Fruit fly (Drosophila melanogaster) whole organism: ENCODE data around the gene Bro.

Experiments
- CG8478 ChIP-seq: fragments of >200 bp; optimal IDR thresholded peaks from 2 replicates; lab custom pipeline; 2018; ENCODE audit warnings: inconsistent platforms
- Dll ChIP-seq: fragments of >200 bp; optimal IDR thresholded peaks from 2 replicates; lab custom pipeline; 2017
- EcR ChIP-seq, 2 experiments: fragments of >200 bp; optimal IDR thresholded peaks; 2 replicates each; lab custom pipeline; 2017; ENCODE audit warnings: missing biosample characterization in 2 of 2, missing genetic modification characterization in 2 of 2, missing genetic modification reagents in 2 of 2
- pan ChIP-seq: fragments of >200 bp; optimal IDR thresholded peaks from 2 replicates; lab custom pipeline; 2017
- psq ChIP-seq: fragments of >200 bp; optimal IDR thresholded peaks from 2 replicates; lab custom pipeline; 2017
- usp ChIP-seq: fragments of >200 bp; optimal IDR thresholded peaks from 2 replicates; lab custom pipeline; 2017; ENCODE audit warnings: missing biosample characterization, missing genetic modification characterization, mixed read lengths

The Bro gene

DNA sequence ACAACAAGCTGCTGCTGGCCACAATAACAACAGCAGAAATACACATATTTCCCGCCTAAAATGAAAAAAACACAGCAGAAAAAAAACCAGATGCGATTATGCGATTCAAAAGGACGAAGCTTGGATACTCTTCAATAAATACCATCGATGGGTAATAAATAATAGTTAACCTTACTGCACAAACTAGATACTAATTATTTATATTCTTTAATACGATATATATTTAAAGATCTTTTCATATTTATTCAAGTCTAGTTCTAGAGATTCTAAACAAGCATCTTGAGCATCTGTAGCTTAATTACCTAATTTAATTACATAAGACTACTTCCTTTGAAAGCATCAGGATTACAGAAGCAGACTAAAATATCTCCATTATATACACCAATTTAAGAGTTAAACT is 40.5 kb downstream of the Bro start:
- TF ChIP-seq psq (no peak), usp (GFP tag; lab: Kevin White, UChicago) (no peak), CG8478 (lab: Kevin White, UChicago) (no peak), pan (lab: Kevin White, UChicago) (no peak), EcR (GFP tag; optimal IDR thresholded peaks at IDR 0.05; lab: Kevin White, UChicago) (no peak), Dll (no peak)

DNA sequence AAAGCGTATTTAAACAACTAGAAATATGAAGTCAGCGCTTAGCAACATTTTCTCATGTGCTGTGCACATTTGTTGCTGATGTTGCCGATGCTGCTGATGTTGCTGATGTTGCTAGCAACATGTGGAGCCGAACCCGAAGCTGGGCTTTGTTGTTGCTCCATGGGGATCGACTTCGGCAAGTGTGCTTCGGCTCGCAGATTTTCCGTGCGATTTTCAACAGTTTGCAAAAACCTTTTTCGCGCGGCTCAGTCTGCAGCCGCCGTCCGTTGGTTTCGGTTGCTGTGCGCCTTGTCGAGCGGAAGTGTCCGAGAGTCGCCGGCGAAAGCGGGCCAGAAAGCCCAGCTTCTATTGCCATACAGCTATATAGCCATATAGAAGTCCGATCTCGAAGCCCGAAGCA is 40.9 kb downstream of the Bro start:
- TF ChIP-seq Dll, result no peak
- no peak for TF ChIP-seq CG8478 (lab: Kevin White, UChicago)
- TF ChIP-seq usp (GFP tag; lab: Kevin White, UChicago), result no peak
- TF ChIP-seq pan (lab: Kevin White, UChicago), result no peak
- no peak for TF ChIP-seq EcR (GFP tag; optimal IDR thresholded peaks at IDR 0.05; lab: Kevin White, UChicago)
- TF ChIP-seq psq, result no peak

DNA sequence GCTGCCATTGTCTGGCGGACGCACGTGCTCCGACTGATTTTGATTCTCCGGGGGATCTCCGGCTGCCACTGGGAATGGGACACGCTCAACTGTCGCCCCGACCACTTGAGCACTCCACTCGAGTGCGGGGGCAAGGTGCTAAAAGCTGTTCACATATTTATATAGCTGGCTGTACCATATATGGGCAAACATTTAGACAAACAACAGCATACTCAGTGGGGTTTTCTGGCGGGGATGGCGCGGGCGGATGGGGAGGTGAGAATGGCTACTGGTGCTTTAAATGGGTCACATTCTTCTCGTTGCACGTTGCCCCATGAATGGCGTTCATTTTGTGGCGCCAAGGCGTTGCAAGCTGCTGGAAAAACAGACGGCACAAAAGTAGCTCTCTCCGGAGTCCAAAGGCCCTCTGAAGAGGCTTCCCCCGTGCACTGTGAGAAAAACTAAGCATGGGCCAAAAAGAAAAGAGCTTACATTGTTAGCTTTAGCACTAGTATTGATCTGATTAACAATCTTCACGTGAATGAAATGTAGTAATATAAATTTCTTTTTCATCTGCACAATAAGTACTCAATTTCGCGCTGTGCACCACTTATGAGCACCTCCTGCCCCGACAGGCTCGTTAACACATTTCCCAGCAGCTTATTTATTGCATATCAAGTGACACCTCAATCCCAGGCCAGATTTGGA is 43.2 kb downstream of the Bro start:
- TF ChIP-seq usp (GFP tag; lab: Kevin White, UChicago) (no peak), CG8478 (lab: Kevin White, UChicago) (no peak), pan (lab: Kevin White, UChicago) (no peak), Dll (no peak), EcR (GFP tag; optimal IDR thresholded peaks at IDR 0.05; lab: Kevin White, UChicago) (no peak), psq (no peak)

DNA sequence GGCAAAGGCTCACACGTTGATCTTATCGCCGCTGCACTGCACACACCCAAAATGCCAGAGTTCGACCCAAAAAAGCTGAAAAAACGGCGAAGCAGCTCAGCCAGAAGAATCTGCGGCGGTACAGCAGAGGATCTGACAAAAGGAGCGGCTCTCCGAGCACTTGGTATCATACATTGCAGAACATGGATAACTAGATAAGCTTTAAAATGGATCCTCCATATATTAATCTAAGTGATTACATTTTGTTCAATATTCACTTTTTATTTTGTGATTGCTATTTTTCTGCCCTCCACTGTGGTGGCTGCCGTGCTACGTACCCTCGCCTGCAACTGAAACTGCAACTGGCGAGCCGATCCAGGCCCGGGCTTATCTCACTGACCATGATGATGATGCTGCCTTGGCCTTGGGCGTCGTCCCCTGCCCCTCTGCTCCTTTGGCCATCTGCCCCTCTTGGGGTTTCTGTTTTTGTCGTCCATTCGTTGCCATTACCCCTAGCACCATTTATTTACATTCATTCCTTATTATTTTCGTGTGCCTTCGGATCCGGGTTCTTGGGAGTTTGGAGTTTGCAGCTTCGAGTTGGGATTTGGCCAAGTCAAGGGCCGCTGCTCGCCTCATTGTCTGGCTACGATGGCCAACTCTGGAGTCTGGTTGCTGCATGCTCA is 44.6 kb downstream of the Bro start:
- TF ChIP-seq psq (no peak), EcR (GFP tag; optimal IDR thresholded peaks at IDR 0.05; lab: Kevin White, UChicago) (peak in 1 of 2 experiments; percentile 18)

DNA sequence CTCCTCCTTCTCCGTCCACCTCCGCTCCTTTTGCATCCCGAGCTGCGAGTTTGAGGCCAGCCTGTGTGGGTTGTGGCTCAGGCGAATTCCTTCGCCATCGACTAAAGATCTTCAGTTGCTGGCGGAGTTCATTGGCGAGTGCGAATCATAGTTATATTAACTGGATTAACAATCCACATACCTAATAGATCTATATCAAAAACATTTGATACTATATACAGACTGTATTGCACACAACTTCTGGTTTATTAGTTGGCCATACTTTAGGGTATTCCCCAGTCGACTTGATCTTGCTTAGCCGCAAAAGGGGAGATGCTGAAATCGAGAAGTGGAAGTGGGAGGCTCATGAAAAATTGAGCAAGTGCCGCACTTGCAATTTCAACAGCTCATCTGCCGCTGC is 45.2 kb downstream of the Bro start:
- TF ChIP-seq pan (lab: Kevin White, UChicago) (no peak), usp (GFP tag; lab: Kevin White, UChicago) (no peak), CG8478 (lab: Kevin White, UChicago) (no peak), EcR (GFP tag; optimal IDR thresholded peaks at IDR 0.05; lab: Kevin White, UChicago) (no peak), Dll (no peak), psq (no peak)

DNA sequence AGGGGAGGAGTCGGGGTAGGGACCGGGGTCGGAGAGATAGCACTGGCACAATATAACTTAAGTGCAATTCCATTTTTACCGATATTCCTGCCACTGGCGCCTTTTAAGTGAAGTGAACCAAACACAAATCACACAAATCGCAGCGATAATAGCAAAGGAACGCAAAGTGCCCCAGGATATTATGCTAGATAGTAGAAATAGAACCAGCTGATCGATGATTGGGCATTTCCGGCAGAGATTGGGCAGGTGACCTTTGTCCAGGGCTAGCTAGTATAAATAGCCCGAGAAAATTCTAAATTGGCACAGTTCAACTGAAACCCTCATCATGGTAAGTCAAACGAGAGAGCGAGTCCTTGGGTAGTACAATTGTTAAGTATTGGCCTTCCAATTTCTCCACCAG is 46.6 kb downstream of the Bro start, which contains the start of gene CG12011:
CG12011 (plus strand) TSS at position 301 of the 400 bp plus-strand sequence.
- TF ChIP-seq psq, result no peak
- TF ChIP-seq usp (GFP tag; lab: Kevin White, UChicago), result no peak
